Worm (Caenorhabditis elegans): ENCODE data around the gene ptp-1.

Gene ptp-1

DNA sequence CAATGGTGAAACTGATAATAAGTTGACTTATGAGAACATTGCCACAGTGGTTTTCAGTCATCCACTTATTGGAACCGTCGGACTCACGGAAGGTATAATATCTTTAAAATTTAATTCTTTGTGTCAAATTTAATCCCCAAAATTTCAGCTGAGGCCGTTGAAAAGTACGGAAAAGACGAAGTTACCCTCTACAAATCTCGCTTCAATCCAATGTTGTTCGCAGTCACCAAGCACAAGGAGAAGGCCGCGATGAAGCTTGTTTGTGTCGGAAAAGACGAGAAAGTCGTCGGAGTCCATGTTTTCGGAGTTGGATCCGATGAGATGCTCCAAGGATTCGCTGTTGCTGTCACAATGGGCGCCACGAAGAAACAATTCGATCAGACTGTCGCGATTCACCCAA, 61.9 kb downstream of the ptp-1 start:
- TF ChIP-seq C17E4.6 (GFP tag; IDR thresholded peaks at IDR 0.05) (no peak), Y79H2A.3 (GFP tag; conservative IDR thresholded peaks at IDR 0.05) (no peak), sptf-2 (GFP tag; optimal IDR thresholded peaks at IDR 0.05) (no peak), somi-1 (GFP tag; optimal IDR thresholded peaks at IDR 0.05) (no peak), ztf-26 (tag; optimal IDR thresholded peaks at IDR 0.05) (no peak), egl-18 (GFP tag; IDR thresholded peaks at IDR 0.05) (0 out of 2 replicates have a peak, but pooled peaks have one; percentile 11), attf-6 (GFP tag; IDR thresholded peaks at IDR 0.05) (no peak)

- no peak for TF ChIP-seq hmg-1.2 (GFP tag; IDR thresholded peaks at IDR 0.05)
- no peak; the same call in 1 of the 2 replicates for TF ChIP-seq Y56A3A.18 (GFP tag; IDR thresholded peaks at IDR 0.05)
- no peak for TF ChIP-seq nhr-179 (tag; optimal IDR thresholded peaks at IDR 0.05)
- peak; percentile 16 for TF ChIP-seq tlf-1 (GFP tag; optimal IDR thresholded peaks at IDR 0.05)
- no peak for TF ChIP-seq sea-2 (GFP tag; IDR thresholded peaks at IDR 0.05)
- no peak for TF ChIP-seq ets-4 (GFP tag; optimal IDR thresholded peaks at IDR 0.05)
- TF ChIP-seq B0336.3 (GFP tag; IDR thresholded peaks at IDR 0.05), result no peak; the same call in 1 of the 2 replicates
- TF ChIP-seq atf-7 (tag; optimal IDR thresholded peaks at IDR 0.05), result peak; percentile 2
- no peak for TF ChIP-seq nfya-2 (GFP tag; IDR thresholded peaks at IDR 0.05)
- no peak for TF ChIP-seq hlh-12 (tag; optimal IDR thresholded peaks at IDR 0.05)
- no peak for TF ChIP-seq Y67H2A.10 (GFP tag; conservative IDR thresholded peaks at IDR 0.05)
- peak; percentile 65; the same call in 1 of the 2 replicates for TF ChIP-seq nfyb-1 (GFP tag; IDR thresholded peaks at IDR 0.05)
- no peak for TF ChIP-seq F57A8.1 (GFP tag; optimal IDR thresholded peaks at IDR 0.05)
- peak; percentile 62; the same call in 1 of the 2 replicates for TF ChIP-seq Y53G8AR.9 (GFP tag; conservative IDR thresholded peaks at IDR 0.05)
- no peak for TF ChIP-seq lsy-27 (tag; optimal IDR thresholded peaks at IDR 0.05; ENCODE audit: borderline replicate concordance, insufficient read depth)
- TF ChIP-seq ceh-100 (GFP tag; IDR thresholded peaks at IDR 0.05), result no peak
- no peak for TF ChIP-seq dpl-1 (GFP tag; optimal IDR thresholded peaks at IDR 0.05)
- no peak for TF ChIP-seq let-607 (tag; optimal IDR thresholded peaks at IDR 0.05)
- no peak for TF ChIP-seq athp-1 (tag; optimal IDR thresholded peaks at IDR 0.05)
- TF ChIP-seq egl-18 (GFP tag; IDR thresholded peaks at IDR 0.05), result no peak
- TF ChIP-seq lin-40 (tag; optimal IDR thresholded peaks at IDR 0.05), result peak; percentile 18
- no peak for TF ChIP-seq F52B5.7 (tag; optimal IDR thresholded peaks at IDR 0.05)
- no peak for TF ChIP-seq dox-1 (GFP tag; IDR thresholded peaks at IDR 0.05)
- no peak for TF ChIP-seq F37B4.10 (GFP tag; IDR thresholded peaks at IDR 0.05)
- 0 out of 2 replicates have a peak, but pooled peaks have one; percentile 41 for TF ChIP-seq cebp-2 (GFP tag; IDR thresholded peaks at IDR 0.05)
- no peak for TF ChIP-seq aptf-2 (GFP tag; conservative IDR thresholded peaks at IDR 0.05)
- no peak for TF ChIP-seq ceh-58 (GFP tag; IDR thresholded peaks at IDR 0.05)
- no peak for TF ChIP-seq snpc-1.1 (tag; optimal IDR thresholded peaks at IDR 0.05; ENCODE audit: insufficient read depth)
- TF ChIP-seq hlh-26 (GFP tag; conservative IDR thresholded peaks at IDR 0.05), result no peak
- TF ChIP-seq ztf-28 (GFP tag; IDR thresholded peaks at IDR 0.05), result no peak
- peak; percentile 46 for TF ChIP-seq dpff-1 (tag; optimal IDR thresholded peaks at IDR 0.05)
- TF ChIP-seq somi-1 (GFP tag; optimal IDR thresholded peaks at IDR 0.05), result no peak
- no peak for TF ChIP-seq pha-4 (tag; optimal IDR thresholded peaks at IDR 0.05)
- no peak for TF ChIP-seq tbp1 (GFP tag; optimal IDR thresholded peaks at IDR 0.05)
- no peak for TF ChIP-seq fkh-3 (tag; optimal IDR thresholded peaks at IDR 0.05)
- no peak for TF ChIP-seq F57C9.4 (tag; optimal IDR thresholded peaks at IDR 0.05)
- peak; percentile 26 for TF ChIP-seq madf-6 (GFP tag; IDR thresholded peaks at IDR 0.05)
- TF ChIP-seq ekl-4 (GFP tag; IDR thresholded peaks at IDR 0.05), result no peak
- no peak for TF ChIP-seq chd-7 (tag; optimal IDR thresholded peaks at IDR 0.05)
- TF ChIP-seq pbrm-1 (GFP tag; IDR thresholded peaks at IDR 0.05), result peak; percentile 22; the same call in 1 of the 2 replicates
- TF ChIP-seq nhr-90 (tag; optimal IDR thresholded peaks at IDR 0.05), result peak; percentile 47
- no peak for TF ChIP-seq mcd-1 (GFP tag; IDR thresholded peaks at IDR 0.05)
- TF ChIP-seq rcor-1 (GFP tag; IDR thresholded peaks at IDR 0.05), result no peak
Observed at ce11 chrIII:3652964-3653363, 62.4 kb downstream of the ptp-1 start.
